Worm (Caenorhabditis elegans): ENCODE measurements around the gene gmap-1.

The gmap-1 gene

ce11 chrX:12909910-12910309 lies 24.9 kb downstream of the gmap-1 start (continued):
- TF ChIP-seq snpc-4 (tag; optimal IDR thresholded peaks at IDR 0.05) (no peak), blmp-1 (tag; optimal IDR thresholded peaks at IDR 0.05) (peak; percentile 57), rnt-1 (tag; optimal IDR thresholded peaks at IDR 0.05) (no peak)

DNA sequence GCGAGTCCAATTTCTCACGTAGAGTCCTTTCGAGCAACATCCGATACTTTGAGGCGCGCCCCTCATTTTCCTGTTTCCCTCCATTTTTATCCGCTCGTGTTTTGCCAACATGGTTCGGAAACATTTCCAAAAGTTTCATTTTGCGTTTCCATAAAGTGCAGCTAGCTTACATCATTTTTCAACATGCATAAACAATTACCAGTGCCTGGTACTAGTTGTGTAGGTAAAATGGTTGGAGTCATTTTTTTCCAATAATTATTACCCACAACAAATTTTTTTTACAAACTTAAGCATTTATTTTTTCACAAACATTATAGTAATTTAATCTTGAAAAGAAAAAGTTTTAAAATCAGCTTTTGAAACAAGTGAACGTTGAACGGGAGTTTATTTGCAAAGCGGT lies 26.1 kb downstream of the gmap-1 start:
- TF ChIP-seq efl-1 (optimal IDR thresholded peaks at IDR 0.05) (no peak), efl-1 (GFP tag; optimal IDR thresholded peaks at IDR 0.05 in 1 of 2) (peak in 1 of 2 experiments; percentile 63), nhr-19 (GFP tag; conservative IDR thresholded peaks at IDR 0.05) (no peak)

DNA sequence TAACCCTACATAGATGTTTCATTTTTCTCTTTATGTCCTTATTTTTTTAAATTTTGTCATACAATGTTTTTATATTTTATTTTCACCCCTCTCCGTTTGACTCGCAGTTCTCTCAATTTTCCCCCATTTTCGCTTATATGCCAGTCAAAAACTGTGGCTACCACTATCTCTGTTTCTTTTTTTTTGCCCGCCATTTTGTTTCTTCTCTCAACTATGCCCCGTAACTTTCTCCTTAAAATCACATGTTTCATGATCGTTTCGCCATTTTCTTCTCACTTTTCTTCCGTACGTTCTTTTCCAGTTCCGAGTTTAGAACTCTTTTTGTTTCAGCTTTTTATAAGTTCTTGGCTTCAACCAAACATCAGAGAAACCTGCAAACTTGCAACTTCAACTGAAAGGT lies 27.3 kb downstream of the gmap-1 start, which contains the start of gene pqn-18:
Gene pqn-18, plus strand, starts transcription at position 331 of the 400 bp plus-strand sequence.
- TF ChIP-seq nhr-20 (tag; optimal IDR thresholded peaks at IDR 0.05) (peak; percentile 18), lin-35 (GFP tag; optimal IDR thresholded peaks at IDR 0.05) (peak in 1 of 2 experiments; percentile 15), lin-14 (GFP tag; optimal IDR thresholded peaks at IDR 0.05) (peak; percentile 35), mdl-1 (tag; optimal IDR thresholded peaks at IDR 0.05) (no peak), C16A3.4 (tag; optimal IDR thresholded peaks at IDR 0.05) (no peak), fkh-10 (GFP tag; optimal IDR thresholded peaks at IDR 0.05) (no peak), isw-1 (GFP tag; IDR thresholded peaks at IDR 0.05) (no peak), elt-3 (tag; optimal IDR thresholded peaks at IDR 0.05) (peak in 1 of 6 experiments; percentile 45), snu-23 (GFP tag; optimal IDR thresholded peaks at IDR 0.05) (peak; percentile 24), blmp-1 (tag; optimal IDR thresholded peaks at IDR 0.05) (peak; percentile 96)

- TF ChIP-seq lin-35 (GFP tag; optimal IDR thresholded peaks at IDR 0.05) (peak in 1 of 2 experiments; percentile 4), efl-3 (GFP tag; optimal IDR thresholded peaks at IDR 0.05) (no peak), rnt-1 (tag; optimal IDR thresholded peaks at IDR 0.05) (peak; percentile 31), unc-62 (GFP tag; optimal IDR thresholded peaks at IDR 0.05) (no peak), lsy-2 (tag; optimal IDR thresholded peaks at IDR 0.05) (peak in 1 of 2 experiments; percentile 15), blmp-1 (tag; optimal IDR thresholded peaks at IDR 0.05) (peak; percentile 57), lin-14 (GFP tag; optimal IDR thresholded peaks at IDR 0.05) (peak; percentile 48), pax-3 (tag; optimal IDR thresholded peaks at IDR 0.05) (no peak), aha-1 (tag; optimal IDR thresholded peaks at IDR 0.05) (no peak), nhr-76 (tag; optimal IDR thresholded peaks at IDR 0.05) (no peak), dsc-1 (tag; optimal IDR thresholded peaks at IDR 0.05) (peak; percentile 10), mdl-1 (tag; optimal IDR thresholded peaks at IDR 0.05) (peak in 1 of 2 experiments; percentile 22), ceh-82 (tag; optimal IDR thresholded peaks at IDR 0.05) (peak in 1 of 3 experiments; percentile 7), zag-1 (tag; optimal IDR thresholded peaks at IDR 0.05) (no peak), nhr-47 (tag; optimal IDR thresholded peaks at IDR 0.05) (no peak), nhr-19 (GFP tag; conservative IDR thresholded peaks at IDR 0.05) (no peak), egl-13 (tag; optimal IDR thresholded peaks at IDR 0.05) (no peak), efl-1 (optimal IDR thresholded peaks at IDR 0.05) (no peak), efl-1 (GFP tag; optimal IDR thresholded peaks at IDR 0.05 in 1 of 2) (peak in 1 of 2 experiments; percentile 30), sox-4 (tag; optimal IDR thresholded peaks at IDR 0.05) (no peak)
Measured at ce11 chrX:12903810-12904209, 31.0 kb downstream of the gmap-1 start.

DNA sequence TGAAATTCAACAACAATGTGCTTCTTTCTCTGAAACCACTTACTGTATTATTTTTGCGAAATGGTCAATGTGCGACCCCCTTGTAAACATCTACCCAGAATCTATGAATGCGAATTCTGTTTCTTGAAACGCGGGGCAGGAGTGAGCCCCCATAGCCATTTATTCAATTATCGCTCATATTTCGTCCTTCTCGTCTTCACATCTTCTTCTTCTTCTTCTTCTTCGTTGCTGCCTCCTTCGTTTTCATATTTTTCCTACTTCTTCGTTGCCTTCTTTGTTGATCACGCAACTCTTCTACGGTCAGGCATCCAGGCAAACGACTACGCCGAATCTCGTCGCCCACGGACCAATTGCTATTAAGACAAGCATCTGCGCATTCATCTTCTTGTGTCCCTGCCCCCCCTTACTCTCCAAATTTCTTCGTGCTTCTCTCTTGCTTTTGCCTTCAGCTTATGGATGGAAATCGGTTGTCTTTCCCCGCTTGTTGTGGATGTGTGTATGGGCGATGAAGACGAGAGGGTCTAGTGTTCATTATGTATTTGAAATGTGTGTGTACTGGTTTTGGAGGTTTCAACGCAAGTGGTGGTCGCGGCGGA lies 32.6 kb downstream of the gmap-1 start:
- TF ChIP-seq dsc-1 (tag; optimal IDR thresholded peaks at IDR 0.05) (peak; percentile 9), fkh-8 (tag; optimal IDR thresholded peaks at IDR 0.05) (no peak), ceh-82 (tag; optimal IDR thresholded peaks at IDR 0.05) (peak in 1 of 3 experiments; percentile 5), mep-1 (tag; optimal IDR thresholded peaks at IDR 0.05) (peak; percentile 16), lin-14 (GFP tag; optimal IDR thresholded peaks at IDR 0.05) (peak; percentile 51)

DNA sequence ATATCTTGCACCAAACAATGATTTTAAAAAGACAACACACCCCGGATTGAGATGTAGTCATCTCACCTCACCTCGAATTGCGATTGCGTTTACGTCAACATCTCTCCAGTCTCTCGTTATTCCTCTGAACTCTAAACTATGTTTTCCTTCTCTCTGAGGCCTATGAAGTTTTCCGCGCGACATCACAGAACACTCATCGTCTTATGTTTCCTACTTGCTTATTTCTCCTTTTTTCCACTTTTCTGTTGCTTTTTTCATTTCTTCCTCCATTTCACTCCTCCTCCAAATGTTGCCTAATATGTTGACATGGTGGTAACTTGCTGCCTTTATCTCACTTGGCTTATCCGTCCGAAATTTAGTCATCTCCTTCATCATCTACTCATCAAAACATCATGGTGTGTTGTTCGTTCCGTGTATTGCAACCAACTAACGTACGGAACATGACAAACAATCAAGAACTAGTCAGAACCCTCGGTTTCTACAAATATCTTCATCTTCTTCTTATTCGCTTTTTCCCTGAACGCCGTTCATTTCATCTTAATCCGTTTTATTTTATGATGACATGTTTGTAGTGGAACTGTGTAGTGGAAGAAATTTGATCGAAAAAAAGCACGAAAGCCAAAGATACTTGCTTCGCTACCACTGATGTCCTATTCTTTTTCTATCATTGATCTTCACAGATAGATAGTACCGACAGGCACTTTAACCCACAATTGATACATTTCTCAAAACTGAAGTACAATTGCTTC lies 35.5 kb downstream of the gmap-1 start:
- TF ChIP-seq dsc-1 (tag; optimal IDR thresholded peaks at IDR 0.05) (peak; percentile 22), fkh-8 (tag; optimal IDR thresholded peaks at IDR 0.05) (peak; percentile 51), tlp-1 (tag; optimal IDR thresholded peaks at IDR 0.05) (no peak), egl-13 (tag; optimal IDR thresholded peaks at IDR 0.05) (no peak), ceh-8 (GFP tag; optimal IDR thresholded peaks at IDR 0.05) (peak; percentile 1), blmp-1 (tag; optimal IDR thresholded peaks at IDR 0.05) (peak; percentile 54), tbx-2 (tag; optimal IDR thresholded peaks at IDR 0.05) (peak; percentile 53), lin-14 (GFP tag; optimal IDR thresholded peaks at IDR 0.05) (peak; percentile 70), nhr-47 (tag; optimal IDR thresholded peaks at IDR 0.05) (peak; percentile 60), rnt-1 (tag; optimal IDR thresholded peaks at IDR 0.05) (peak; percentile 5), nhr-85 (tag) (peak; percentile 75), ceh-82 (tag; optimal IDR thresholded peaks at IDR 0.05) (peak in 1 of 3 experiments; percentile 44), snu-23 (GFP tag; optimal IDR thresholded peaks at IDR 0.05) (peak; percentile 66), nhr-237 (tag; optimal IDR thresholded peaks at IDR 0.05) (no peak), nhr-71 (tag; optimal IDR thresholded peaks at IDR 0.05) (peak; percentile 65), elt-3 (tag; optimal IDR thresholded peaks at IDR 0.05) (peak in 2 of 6 experiments; percentile 39 to 47), mdl-1 (tag; optimal IDR thresholded peaks at IDR 0.05) (peak in 1 of 2 experiments; percentile 13), nhr-20 (tag; optimal IDR thresholded peaks at IDR 0.05) (peak; percentile 55), swsn-7 (tag; optimal IDR thresholded peaks at IDR 0.05) (peak; percentile 36), nhr-19 (GFP tag; conservative IDR thresholded peaks at IDR 0.05) (peak; percentile 89), elt-2 (tag; optimal IDR thresholded peaks at IDR 0.05) (no peak), sox-4 (tag; optimal IDR thresholded peaks at IDR 0.05) (no peak)

Measured in whole organism, L1 larva.